Worm (Caenorhabditis elegans) whole organism, L4 larva: ENCODE measurements around the gene znf-782.

Experiments
- D1046.2 ChIP-seq: fragments of 200-800 bp; sonication (Bioruptor generic); IDR thresholded peaks from 2 replicates; pipeline ENCODE4 v1.3.6; 2022; ENCODE audit warnings: missing genetic modification characterization, missing compliant biosample characterization
- F10B5.3 ChIP-seq: sonication (generic microtip); optimal IDR thresholded peaks from 2 replicates; lab custom pipeline; 2016; ENCODE audit warnings: mild to moderate bottlenecking, missing genetic modification characterization, missing compliant biosample characterization
- F44E2.7 ChIP-seq: fragments of 200-800 bp; sonication (Bioruptor generic); IDR thresholded peaks from 2 replicates; pipeline ENCODE4 v2.1.2; 2022; ENCODE audit warnings: missing genetic modification characterization, missing compliant biosample characterization
- R02D3.7 ChIP-seq: fragments of 150-350 bp; sonication (generic microtip); optimal IDR thresholded peaks from 3 replicates; lab custom pipeline; 2014; ENCODE audit warnings: missing biosample characterization, missing genetic modification characterization
- T26A8.4 ChIP-seq: fragments of 200-800 bp; sonication (Bioruptor generic); IDR thresholded peaks from 2 replicates; pipeline ENCODE4 v1.3.6; 2022; ENCODE audit warnings: missing genetic modification characterization, missing compliant biosample characterization
- Y48G9A.11 ChIP-seq: fragments of 200-800 bp; sonication (Bioruptor generic); IDR thresholded peaks from 2 replicates; pipeline ENCODE4 v1.3.6; 2022; ENCODE audit warnings: missing genetic modification reagents, missing genetic modification characterization, missing compliant biosample characterization
- Y5F2A.4 ChIP-seq: fragments of 200-800 bp; sonication (Bioruptor generic); optimal IDR thresholded peaks from 2 replicates; lab custom pipeline; 2018; ENCODE audit warnings: mild to moderate bottlenecking, missing genetic modification characterization, missing compliant biosample characterization
- ZK546.5 ChIP-seq, 2 experiments: sonication (generic microtip); optimal IDR thresholded peaks; 2 replicates each; lab custom pipeline; 2017; ENCODE audit warnings: missing biosample characterization in 2 of 2, missing genetic modification characterization in 2 of 2
- aha-1 ChIP-seq: fragments of 150-350 bp; peaks from one replicate; lab custom pipeline; 2014; ENCODE audit warnings: missing biosample characterization, missing genetic modification characterization
- arid-1 ChIP-seq: fragments of 200-800 bp; sonication (Bioruptor generic); conservative IDR thresholded peaks from 2 replicates; pipeline ENCODE4 v1.3.6; 2022; ENCODE audit warnings: missing genetic modification reagents, missing genetic modification characterization, missing compliant biosample characterization
- attf-4 ChIP-seq: sonication (generic microtip); optimal IDR thresholded peaks from 3 replicates; lab custom pipeline; 2017; ENCODE audit warnings: missing biosample characterization, missing genetic modification characterization
- ceh-20 ChIP-seq: fragments of 200-800 bp; sonication (Bioruptor generic); IDR thresholded peaks from 2 replicates; pipeline ENCODE4 v1.3.6; 2022; ENCODE audit warnings: missing genetic modification reagents, missing genetic modification characterization, missing compliant biosample characterization
- ceh-32 ChIP-seq: sonication (generic microtip); optimal IDR thresholded peaks from 2 replicates; lab custom pipeline; 2016; ENCODE audit warnings: mild to moderate bottlenecking, missing genetic modification characterization, missing compliant biosample characterization; ENCODE audit not compliant: poor library complexity
- ces-1 ChIP-seq: fragments of 150-350 bp; sonication (generic microtip); optimal IDR thresholded peaks from 4 replicates; lab custom pipeline; 2014; ENCODE audit warnings: missing biosample characterization, missing genetic modification reagents, missing genetic modification characterization
- dmd-9 ChIP-seq: fragments of 200-800 bp; sonication (Bioruptor generic); IDR thresholded peaks from 2 replicates; pipeline ENCODE4 v1.3.6; 2022; ENCODE audit warnings: missing genetic modification reagents, missing genetic modification characterization, missing compliant biosample characterization
- egl-27 ChIP-seq: sonication (generic microtip); optimal IDR thresholded peaks from 3 replicates; lab custom pipeline; 2017; ENCODE audit warnings: missing biosample characterization, missing genetic modification reagents, missing genetic modification characterization
- egl-43 ChIP-seq: fragments of 200-800 bp; sonication (Bioruptor generic); IDR thresholded peaks from 2 replicates; pipeline ENCODE4 v1.3.6; 2022; ENCODE audit warnings: missing genetic modification reagents, missing genetic modification characterization, missing compliant biosample characterization
- hif-1 ChIP-seq, 2 experiments: sonication (generic microtip); optimal IDR thresholded peaks; 2 replicates each; lab custom pipeline; 2016 to 2017; ENCODE audit warnings: missing compliant biosample characterization in 2 of 2, missing genetic modification characterization in 2 of 2, missing genetic modification reagents in 2 of 2, missing genotype in 2 of 2, mild to moderate bottlenecking in 1 of 2
- lin-29 ChIP-seq: fragments of 200-800 bp; sonication (Bioruptor generic); IDR thresholded peaks from 2 replicates; pipeline ENCODE4 v1.3.6; 2022; ENCODE audit warnings: missing genetic modification reagents, missing genetic modification characterization, missing compliant biosample characterization
- lin-38 ChIP-seq: fragments of 200-800 bp; sonication (Bioruptor generic); IDR thresholded peaks from 2 replicates; pipeline ENCODE4 v1.3.6; 2022; ENCODE audit warnings: missing genetic modification reagents, missing genetic modification characterization, missing compliant biosample characterization
- lir-3 ChIP-seq: sonication (generic microtip); optimal IDR thresholded peaks from 2 replicates; lab custom pipeline; 2016; ENCODE audit warnings: mild to moderate bottlenecking, missing genetic modification characterization, missing compliant biosample characterization
- lsy-2 ChIP-seq, 2 experiments: fragments of 150-350 bp in 1 of 2; sonication (generic microtip) in 1 of 2; optimal IDR thresholded peaks; 2 replicates each; lab custom pipeline; 2014 to 2017; ENCODE audit warnings: missing biosample characterization in 2 of 2, missing genetic modification characterization in 2 of 2
- mdt-29 ChIP-seq: fragments of 200-800 bp; sonication (Bioruptor generic); IDR thresholded peaks from 2 replicates; pipeline ENCODE4 v1.3.6; 2022; ENCODE audit warnings: missing genetic modification reagents, missing genetic modification characterization, missing compliant biosample characterization
- mxl-2 ChIP-seq: fragments of 200-800 bp; sonication (Bioruptor generic); conservative IDR thresholded peaks from 2 replicates; pipeline ENCODE4 v1.3.6; 2022; ENCODE audit warnings: missing genetic modification reagents, missing genetic modification characterization, missing compliant biosample characterization
- nhr-11 ChIP-seq: fragments of 150-350 bp; optimal IDR thresholded peaks from 2 replicates; lab custom pipeline; 2014; ENCODE audit warnings: missing biosample characterization, missing genetic modification characterization
- nhr-28 ChIP-seq: fragments of 150-350 bp; optimal IDR thresholded peaks from 2 replicates; lab custom pipeline; 2014; ENCODE audit warnings: missing biosample characterization, missing genetic modification characterization
- nhr-42 ChIP-seq: fragments of 200-800 bp; sonication (Bioruptor generic); IDR thresholded peaks from 2 replicates; pipeline ENCODE4 v1.3.6; 2022; ENCODE audit warnings: missing genetic modification characterization, missing compliant biosample characterization
- nhr-48 ChIP-seq: sonication (generic microtip); optimal IDR thresholded peaks from 2 replicates; lab custom pipeline; 2016; ENCODE audit warnings: mild to moderate bottlenecking, missing genetic modification characterization, missing compliant biosample characterization
- nhr-77 ChIP-seq: fragments of 150-350 bp; optimal IDR thresholded peaks from 2 replicates; lab custom pipeline; 2014; ENCODE audit warnings: missing biosample characterization, missing genetic modification characterization
- pqm-1 ChIP-seq: sonication (generic microtip); optimal IDR thresholded peaks from 2 replicates; lab custom pipeline; 2017; ENCODE audit warnings: missing biosample characterization, missing genetic modification characterization
- set-16 ChIP-seq: fragments of 200-800 bp; sonication (Bioruptor generic); IDR thresholded peaks from 2 replicates; pipeline ENCODE4 v1.3.6; 2022; ENCODE audit warnings: missing genetic modification reagents, missing genetic modification characterization, missing compliant biosample characterization
- snpc-1.2 ChIP-seq: fragments of 200-800 bp; sonication (Bioruptor generic); IDR thresholded peaks from 2 replicates; pipeline ENCODE4 v1.3.6; 2022; ENCODE audit warnings: missing genetic modification reagents, missing genetic modification characterization, missing compliant biosample characterization
- snpc-4 ChIP-seq: fragments of 150-350 bp; optimal IDR thresholded peaks from 2 replicates; lab custom pipeline; 2014; ENCODE audit warnings: missing biosample characterization, missing genetic modification characterization
- tag-97 ChIP-seq: fragments of 200-800 bp; sonication (Bioruptor generic); IDR thresholded peaks from 2 replicates; pipeline ENCODE4 v1.3.6; 2022; ENCODE audit warnings: missing genetic modification characterization, missing compliant biosample characterization
- unc-39 ChIP-seq: sonication (generic microtip); optimal IDR thresholded peaks from 2 replicates; lab custom pipeline; 2017; ENCODE audit warnings: missing biosample characterization, missing genetic modification characterization
- unc-62 ChIP-seq, 3 experiments: fragments of 150-350 bp in 1 of 3; sonication (generic microtip); optimal IDR thresholded peaks in 2 of 3; peaks in 1 of 3; 1 replicate in 1 of 3; 2 replicates in 2 of 3; lab custom pipeline; 2014 to 2017; ENCODE audit warnings: missing biosample characterization in 3 of 3, missing genetic modification characterization in 3 of 3, missing genetic modification reagents in 3 of 3, missing genotype in 1 of 3
- zag-1 ChIP-seq: fragments of 150-350 bp; optimal IDR thresholded peaks from 2 replicates; lab custom pipeline; 2014; ENCODE audit warnings: missing biosample characterization, missing genetic modification characterization
- zfp-2 ChIP-seq: sonication (generic microtip); optimal IDR thresholded peaks from 2 replicates; lab custom pipeline; 2016; ENCODE audit warnings: mild to moderate bottlenecking, missing genetic modification characterization, missing compliant biosample characterization
- zip-11 ChIP-seq: fragments of 200-800 bp; sonication (Bioruptor generic); IDR thresholded peaks from 2 replicates; pipeline ENCODE4 v1.3.6; 2022; ENCODE audit warnings: missing genetic modification characterization, missing compliant biosample characterization
- zip-2 ChIP-seq: fragments of 150-350 bp; optimal IDR thresholded peaks from 2 replicates; lab custom pipeline; 2014; ENCODE audit warnings: missing biosample characterization, missing genetic modification characterization
- ztf-11 ChIP-seq: fragments of 150-350 bp; optimal IDR thresholded peaks from 2 replicates; lab custom pipeline; 2014; ENCODE audit warnings: missing biosample characterization, missing genetic modification characterization

The znf-782 gene

DNA sequence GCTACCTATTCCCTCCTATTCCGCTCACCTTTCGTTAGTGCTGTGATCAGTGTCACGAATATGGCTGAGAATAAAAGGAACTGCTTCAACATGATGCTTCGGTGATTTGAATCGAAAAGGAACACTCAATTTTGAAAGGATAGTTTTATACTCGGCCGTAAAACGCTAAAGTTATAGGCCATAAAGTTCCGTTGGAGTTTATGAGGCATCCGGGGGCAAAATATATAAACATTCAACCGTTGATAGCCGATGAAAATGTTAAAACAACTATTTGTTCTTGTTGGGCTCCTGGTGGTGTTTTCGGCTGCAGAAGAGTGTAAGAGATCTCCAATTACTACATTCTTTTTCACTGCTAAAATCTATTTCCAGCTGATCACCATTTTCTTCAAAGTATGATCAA is 37.2 kb upstream of the znf-782 start, which contains the start of the genes C44B12.9 and C44B12.3:
C44B12.9 (minus strand) TSS at position 101 of the 400 bp plus-strand sequence.
C44B12.3 (plus strand) TSS at position 249 of the 400 bp plus-strand sequence.
- TF ChIP-seq zip-11 (GFP tag; lab: Robert Waterston, UW) (no peak), nhr-11 (tag; lab: Kevin White, UChicago) (no peak), ceh-20 (GFP tag; lab: Robert Waterston, UW) (no peak), F44E2.7 (GFP tag; lab: Robert Waterston, UW) (no peak), ceh-32 (tag; lab: Kevin White, UChicago) (no peak), Y48G9A.11 (GFP tag; lab: Robert Waterston, UW) (no peak), zip-2 (tag; lab: Kevin White, UChicago) (no peak), ztf-11 (tag; lab: Kevin White, UChicago) (no peak), arid-1 (GFP tag; lab: Robert Waterston, UW) (no peak), dmd-9 (GFP tag; lab: Robert Waterston, UW) (no peak), attf-4 (no peak), lsy-2 (tag; optimal IDR thresholded peaks at IDR 0.05; lab: Kevin White, UChicago) (no peak), D1046.2 (GFP tag; lab: Robert Waterston, UW) (no peak), mxl-2 (GFP tag; lab: Robert Waterston, UW) (no peak), unc-39 (tag; lab: Kevin White, UChicago) (no peak), snpc-1.2 (no peak), mdt-29 (GFP tag; lab: Robert Waterston, UW) (no peak), tag-97 (GFP tag; lab: Robert Waterston, UW) (no peak), snpc-4 (tag; lab: Kevin White, UChicago) (no peak)

DNA sequence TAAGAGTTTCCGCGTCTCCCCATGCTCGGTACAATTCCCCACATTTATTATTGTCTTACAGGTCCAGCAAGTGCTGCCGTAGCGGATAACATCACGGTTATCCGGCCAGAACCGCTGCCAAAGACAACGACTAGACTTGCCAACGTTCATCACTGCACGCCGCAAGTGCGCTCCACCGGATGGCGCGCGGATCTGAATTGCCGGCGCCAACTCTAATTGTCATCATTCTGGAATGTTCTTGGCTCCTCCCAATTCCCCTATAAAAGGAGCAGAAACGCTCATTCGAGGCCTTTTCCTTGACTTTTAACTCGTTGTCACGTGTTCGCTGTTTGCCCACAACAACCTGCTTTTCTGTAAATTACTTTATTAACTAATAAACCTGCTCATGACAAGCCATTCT is 36.7 kb upstream of the znf-782 start:
- TF ChIP-seq lin-38 (GFP tag; lab: Robert Waterston, UW) (peak; percentile 55), set-16 (GFP tag; lab: Robert Waterston, UW) (peak; percentile 22; the same call in 1 of the 2 replicates)
- TF ChIP-seq, all 104 proteins: peak for 2; not testable (repeated sequence) for 102

DNA sequence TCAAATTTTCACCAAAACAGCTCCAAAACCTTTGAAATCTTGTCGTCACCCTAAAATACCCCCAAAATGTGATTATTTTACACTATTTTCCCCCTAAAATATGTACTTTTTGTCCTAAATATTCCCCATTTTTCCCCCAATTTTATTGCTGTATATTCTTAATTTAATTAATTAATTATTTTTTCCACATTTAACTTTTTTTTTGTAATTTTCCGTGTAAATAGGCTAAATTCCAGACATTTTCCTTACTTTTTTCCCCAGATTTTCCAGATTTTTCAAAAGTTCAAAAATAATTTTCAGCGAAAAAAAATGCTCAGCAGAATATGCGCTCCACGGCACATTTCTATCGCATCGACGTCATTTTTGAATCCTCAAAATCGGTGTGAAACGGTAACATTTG is 29.8 kb upstream of the znf-782 start, which contains the start of gene cox-18:
cox-18 (plus strand) TSS at position 301 of the 400 bp plus-strand sequence.
- TF ChIP-seq aha-1 (no peak), nhr-28 (tag; lab: Kevin White, UChicago) (no peak)

DNA sequence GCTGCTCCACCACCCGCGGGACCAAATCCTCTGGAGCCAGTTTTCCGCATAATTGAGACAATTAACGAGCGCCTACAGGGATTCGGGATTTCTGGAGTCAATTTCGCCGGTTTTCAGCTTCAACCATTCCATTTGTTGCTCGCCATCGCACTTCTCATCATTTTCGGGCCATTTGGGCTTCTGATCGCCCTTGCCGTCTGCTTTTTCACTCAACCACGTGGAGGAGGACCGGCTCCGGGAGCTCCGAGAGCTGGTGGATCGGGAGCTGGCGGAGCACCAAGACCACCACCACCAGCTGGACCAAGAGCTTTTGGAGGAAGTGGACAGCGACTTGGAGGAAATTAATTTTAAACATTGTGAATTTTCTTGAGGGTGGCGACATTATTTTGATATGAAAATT is 28.8 kb upstream of the znf-782 start:
- TF ChIP-seq nhr-28 (tag; lab: Kevin White, UChicago) (no peak), R02D3.7 (tag; lab: Kevin White, UChicago) (no peak), aha-1 (peak; percentile 59), nhr-42 (GFP tag; lab: Robert Waterston, UW) (no peak), zag-1 (tag; lab: Kevin White, UChicago) (no peak), attf-4 (no peak), hif-1 (tag; optimal IDR thresholded peaks at IDR 0.05; lab: Kevin White, UChicago) (no peak), egl-27 (tag; lab: Kevin White, UChicago) (no peak), lir-3 (tag; lab: Kevin White, UChicago) (no peak), F10B5.3 (tag; lab: Kevin White, UChicago) (no peak), unc-62 (GFP tag; optimal IDR thresholded peaks at IDR 0.05 in 1 of 2; lab: Kevin White, UChicago) (no peak), unc-62 (tag; optimal IDR thresholded peaks at IDR 0.05; lab: Kevin White, UChicago) (no peak), set-16 (GFP tag; lab: Robert Waterston, UW) (peak; percentile 85), zfp-2 (tag; lab: Kevin White, UChicago) (no peak), ZK546.5 (tag; optimal IDR thresholded peaks at IDR 0.05; lab: Kevin White, UChicago) (no peak), pqm-1 (tag; lab: Kevin White, UChicago) (no peak), nhr-48 (no peak), lin-29 (no peak), nhr-77 (tag; lab: Kevin White, UChicago) (no peak), egl-43 (GFP tag; lab: Robert Waterston, UW) (0 out of 2 replicates have a peak, but pooled peaks have one; percentile 11), ces-1 (no peak), dmd-9 (GFP tag; lab: Robert Waterston, UW) (no peak), Y5F2A.4 (GFP tag; lab: Kevin White, UChicago) (no peak), T26A8.4 (GFP tag; lab: Robert Waterston, UW) (no peak)
